Worm (Caenorhabditis elegans) whole organism, L4 larva: Measurements from ENCODE around the gene F46F5.15.

Source experiments
- F10B5.3 ChIP-seq: sonication (generic microtip); optimal IDR thresholded peaks from 2 replicates; lab custom pipeline; 2016; ENCODE audit warnings: mild to moderate bottlenecking, missing genetic modification characterization, missing compliant biosample characterization
- R02D3.7 ChIP-seq: fragments of 150-350 bp; sonication (generic microtip); optimal IDR thresholded peaks from 3 replicates; lab custom pipeline; 2014; ENCODE audit warnings: missing biosample characterization, missing genetic modification characterization
- Y105C5A.15 ChIP-seq: fragments of 200-800 bp; sonication (Bioruptor generic); IDR thresholded peaks from 2 replicates; pipeline ENCODE4 v1.3.6; 2022; ENCODE audit warnings: missing genetic modification characterization, missing compliant biosample characterization
- Y5F2A.4 ChIP-seq: fragments of 200-800 bp; sonication (Bioruptor generic); optimal IDR thresholded peaks from 2 replicates; lab custom pipeline; 2018; ENCODE audit warnings: mild to moderate bottlenecking, missing genetic modification characterization, missing compliant biosample characterization
- ZK546.5 ChIP-seq, 2 experiments: sonication (generic microtip); optimal IDR thresholded peaks; 2 replicates each; lab custom pipeline; 2017; ENCODE audit warnings: missing biosample characterization in 2 of 2, missing genetic modification characterization in 2 of 2
- aha-1 ChIP-seq: fragments of 150-350 bp; peaks from one replicate; lab custom pipeline; 2014; ENCODE audit warnings: missing biosample characterization, missing genetic modification characterization
- aly-2 ChIP-seq: sonication (generic microtip); optimal IDR thresholded peaks from 2 replicates; lab custom pipeline; 2018; ENCODE audit warnings: missing biosample characterization, missing genetic modification characterization
- ama-1 ChIP-seq: fragments of 150-350 bp; optimal IDR thresholded peaks from 2 replicates; lab custom pipeline; 2014; ENCODE audit warnings: inconsistent platforms, mixed read lengths
- ceh-32 ChIP-seq: sonication (generic microtip); optimal IDR thresholded peaks from 2 replicates; lab custom pipeline; 2016; ENCODE audit warnings: mild to moderate bottlenecking, missing genetic modification characterization, missing compliant biosample characterization; ENCODE audit not compliant: poor library complexity
- ctbp-1 ChIP-seq: fragments of 200-800 bp; sonication (Bioruptor generic); IDR thresholded peaks from 2 replicates; pipeline ENCODE4 v1.3.6; 2022; ENCODE audit warnings: missing genetic modification reagents, missing genetic modification characterization, missing compliant biosample characterization
- daf-8 ChIP-seq: fragments of 200-800 bp; sonication (Bioruptor generic); IDR thresholded peaks from 2 replicates; pipeline ENCODE4 v1.3.6; 2022; ENCODE audit warnings: missing genetic modification characterization, missing compliant biosample characterization
- dve-1 ChIP-seq: sonication (generic microtip); optimal IDR thresholded peaks from 2 replicates; lab custom pipeline; 2017; ENCODE audit warnings: antibody characterized with exemption, mild to moderate bottlenecking, missing genetic modification characterization, missing compliant biosample characterization; ENCODE audit not compliant: insufficient read depth
- fos-1 ChIP-seq: fragments of 150-350 bp; optimal IDR thresholded peaks from 2 replicates; lab custom pipeline; 2014; ENCODE audit warnings: missing biosample characterization, missing genetic modification characterization
- hlh-30 ChIP-seq: sonication (generic microtip); optimal IDR thresholded peaks from 2 replicates; lab custom pipeline; 2017; ENCODE audit warnings: antibody characterized with exemption, mild to moderate bottlenecking, missing genetic modification characterization, missing compliant biosample characterization; ENCODE audit not compliant: insufficient read depth
- lim-7 ChIP-seq: fragments of 200-800 bp; sonication (Bioruptor generic); IDR thresholded peaks from 2 replicates; pipeline ENCODE4 v1.3.6; 2022; ENCODE audit warnings: missing genetic modification characterization, missing compliant biosample characterization
- lin-1 ChIP-seq: fragments of 200-800 bp; sonication (Bioruptor generic); IDR thresholded peaks from 2 replicates; pipeline ENCODE4 v1.3.6; 2022; ENCODE audit warnings: missing genetic modification reagents, missing genetic modification characterization, missing compliant biosample characterization
- lin-15B ChIP-seq: fragments of 150-350 bp; sonication (generic microtip); optimal IDR thresholded peaks from 3 replicates; lab custom pipeline; 2014; ENCODE audit warnings: missing biosample characterization, missing genetic modification characterization
- lin-38 ChIP-seq: fragments of 200-800 bp; sonication (Bioruptor generic); IDR thresholded peaks from 2 replicates; pipeline ENCODE4 v1.3.6; 2022; ENCODE audit warnings: missing genetic modification reagents, missing genetic modification characterization, missing compliant biosample characterization
- lir-3 ChIP-seq: sonication (generic microtip); optimal IDR thresholded peaks from 2 replicates; lab custom pipeline; 2016; ENCODE audit warnings: mild to moderate bottlenecking, missing genetic modification characterization, missing compliant biosample characterization
- mdt-29 ChIP-seq: fragments of 200-800 bp; sonication (Bioruptor generic); IDR thresholded peaks from 2 replicates; pipeline ENCODE4 v1.3.6; 2022; ENCODE audit warnings: missing genetic modification reagents, missing genetic modification characterization, missing compliant biosample characterization
- mes-2 ChIP-seq: sonication (generic microtip); optimal IDR thresholded peaks from 2 replicates; lab custom pipeline; 2016; ENCODE audit warnings: missing genotype, mild to moderate bottlenecking, missing genetic modification characterization, missing compliant biosample characterization; ENCODE audit not compliant: poor library complexity, severe bottlenecking
- mxl-3 ChIP-seq: fragments of 200-800 bp; sonication (Bioruptor generic); optimal IDR thresholded peaks from 2 replicates; lab custom pipeline; 2018; ENCODE audit warnings: mild to moderate bottlenecking, missing genetic modification characterization, missing compliant biosample characterization
- nhr-10 ChIP-seq: fragments of 150-350 bp; optimal IDR thresholded peaks from 2 replicates; lab custom pipeline; 2014; ENCODE audit warnings: missing biosample characterization, missing genetic modification characterization
- nhr-111 ChIP-seq: fragments of 200-800 bp; sonication (Bioruptor generic); optimal IDR thresholded peaks from 2 replicates; lab custom pipeline; 2018; ENCODE audit warnings: mild to moderate bottlenecking, missing genetic modification characterization, missing compliant biosample characterization
- nhr-237 ChIP-seq: sonication (generic microtip); optimal IDR thresholded peaks from 2 replicates; lab custom pipeline; 2017; ENCODE audit warnings: missing biosample characterization, missing genetic modification characterization
- nhr-25 ChIP-seq: sonication (generic microtip); optimal IDR thresholded peaks from 2 replicates; lab custom pipeline; 2017; ENCODE audit warnings: missing genetic modification characterization, mild to moderate bottlenecking, missing compliant biosample characterization, antibody characterized with exemption, moderate library complexity, borderline replicate concordance; ENCODE audit not compliant: insufficient read depth
- nhr-28 ChIP-seq: fragments of 150-350 bp; optimal IDR thresholded peaks from 2 replicates; lab custom pipeline; 2014; ENCODE audit warnings: missing biosample characterization, missing genetic modification characterization
- nhr-76 ChIP-seq: fragments of 150-350 bp; optimal IDR thresholded peaks from 2 replicates; lab custom pipeline; 2014; ENCODE audit warnings: missing biosample characterization, missing genetic modification characterization
- nhr-77 ChIP-seq: fragments of 150-350 bp; optimal IDR thresholded peaks from 2 replicates; lab custom pipeline; 2014; ENCODE audit warnings: missing biosample characterization, missing genetic modification characterization
- set-16 ChIP-seq: fragments of 200-800 bp; sonication (Bioruptor generic); IDR thresholded peaks from 2 replicates; pipeline ENCODE4 v1.3.6; 2022; ENCODE audit warnings: missing genetic modification reagents, missing genetic modification characterization, missing compliant biosample characterization
- snpc-1.2 ChIP-seq: fragments of 200-800 bp; sonication (Bioruptor generic); IDR thresholded peaks from 2 replicates; pipeline ENCODE4 v1.3.6; 2022; ENCODE audit warnings: missing genetic modification reagents, missing genetic modification characterization, missing compliant biosample characterization
- snpc-4 ChIP-seq: fragments of 150-350 bp; optimal IDR thresholded peaks from 2 replicates; lab custom pipeline; 2014; ENCODE audit warnings: missing biosample characterization, missing genetic modification characterization
- spr-1 ChIP-seq: sonication (generic microtip); optimal IDR thresholded peaks from 2 replicates; lab custom pipeline; 2016; ENCODE audit warnings: mild to moderate bottlenecking, missing genetic modification characterization, missing compliant biosample characterization
- tag-97 ChIP-seq: fragments of 200-800 bp; sonication (Bioruptor generic); IDR thresholded peaks from 2 replicates; pipeline ENCODE4 v1.3.6; 2022; ENCODE audit warnings: missing genetic modification characterization, missing compliant biosample characterization
- tra-1 ChIP-seq: fragments of 200-800 bp; sonication (Bioruptor generic); IDR thresholded peaks from 2 replicates; pipeline ENCODE4 v1.3.6; 2022; ENCODE audit warnings: missing genetic modification reagents, missing genetic modification characterization, missing compliant biosample characterization
- vab-7 ChIP-seq: fragments of 200-800 bp; sonication (Bioruptor generic); IDR thresholded peaks from 2 replicates; pipeline ENCODE4 v1.3.6; 2022; ENCODE audit warnings: missing genetic modification reagents, missing genetic modification characterization, missing compliant biosample characterization
- zag-1 ChIP-seq: fragments of 150-350 bp; optimal IDR thresholded peaks from 2 replicates; lab custom pipeline; 2014; ENCODE audit warnings: missing biosample characterization, missing genetic modification characterization
- zfp-2 ChIP-seq: sonication (generic microtip); optimal IDR thresholded peaks from 2 replicates; lab custom pipeline; 2016; ENCODE audit warnings: mild to moderate bottlenecking, missing genetic modification characterization, missing compliant biosample characterization
- ztf-7 ChIP-seq: fragments of 150-350 bp; optimal IDR thresholded peaks from 2 replicates; lab custom pipeline; 2014; ENCODE audit warnings: missing biosample characterization, missing genetic modification characterization

The F46F5.15 gene

DNA sequence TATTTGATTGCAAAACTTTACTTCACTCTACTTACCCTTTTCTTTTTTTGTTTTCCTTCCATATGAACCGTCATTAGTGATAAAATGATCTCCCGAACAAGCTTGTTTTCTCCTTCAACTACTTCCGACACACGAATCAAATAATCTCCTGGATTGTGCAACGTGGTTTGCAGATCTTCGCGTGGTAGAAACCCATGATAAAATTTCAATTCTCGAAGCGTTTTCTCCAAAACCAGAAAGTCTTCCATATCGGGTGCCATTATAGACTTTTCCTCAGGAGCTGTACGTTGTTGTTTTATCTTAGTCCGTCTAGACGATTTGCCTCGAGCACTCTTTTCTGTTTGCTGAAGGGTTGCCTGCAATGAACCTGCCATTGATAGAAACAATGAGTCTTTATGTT is 9.2 kb downstream of the F46F5.15 start:
- TF ChIP-seq F10B5.3 (tag; lab: Kevin White, UChicago) = no peak
- TF ChIP-seq hlh-30 (tag; lab: Kevin White, UChicago) = no peak
- TF ChIP-seq snpc-1.2 (GFP tag; lab: Robert Waterston, UW) = no peak
- no peak for TF ChIP-seq mdt-29 (GFP tag; lab: Robert Waterston, UW)
- no peak for TF ChIP-seq lin-1 (GFP tag; lab: Robert Waterston, UW)
- TF ChIP-seq aha-1 (tag; lab: Kevin White, UChicago) = peak; percentile 91
- no peak for TF ChIP-seq lir-3 (tag; lab: Kevin White, UChicago)
- no peak for TF ChIP-seq dve-1

ce11 chrII:799700-800099 is 11.5 kb downstream of the F46F5.15 start, which contains the start of gene F46F5.14:
Gene F46F5.14 (plus strand): TSS chrII:800000.
- TF ChIP-seq ctbp-1 (GFP tag; lab: Robert Waterston, UW) (no peak), snpc-4 (tag; lab: Kevin White, UChicago) (no peak), nhr-25 (tag; lab: Kevin White, UChicago) (no peak), spr-1 (tag; lab: Kevin White, UChicago) (no peak), mes-2 (tag; lab: Kevin White, UChicago) (no peak), snpc-1.2 (GFP tag; lab: Robert Waterston, UW) (no peak), nhr-76 (no peak), lim-7 (no peak), ceh-32 (tag; lab: Kevin White, UChicago) (no peak), nhr-10 (no peak), set-16 (GFP tag; lab: Robert Waterston, UW) (no peak), lin-15B (tag; lab: Kevin White, UChicago) (no peak), R02D3.7 (tag; lab: Kevin White, UChicago) (no peak), Y105C5A.15 (GFP tag; lab: Robert Waterston, UW) (no peak), nhr-28 (no peak), mxl-3 (no peak), lin-38 (GFP tag; lab: Robert Waterston, UW) (no peak), tra-1 (GFP tag; lab: Robert Waterston, UW) (no peak), vab-7 (GFP tag; lab: Robert Waterston, UW) (no peak), Y5F2A.4 (GFP tag; lab: Kevin White, UChicago) (no peak)

- TF ChIP-seq nhr-111 (GFP tag; lab: Kevin White, UChicago) = no peak
- TF ChIP-seq ztf-7 (tag; lab: Kevin White, UChicago) = no peak
- TF ChIP-seq ama-1 (lab: Kevin White, UChicago) = no peak
- no peak for TF ChIP-seq vab-7 (GFP tag; lab: Robert Waterston, UW)
- no peak for TF ChIP-seq fos-1
- TF ChIP-seq aly-2 (tag; lab: Kevin White, UChicago) = no peak
- TF ChIP-seq nhr-77 = no peak
- no peak for TF ChIP-seq F10B5.3 (tag; lab: Kevin White, UChicago)
- no peak for TF ChIP-seq ZK546.5 (tag; optimal IDR thresholded peaks at IDR 0.05; lab: Kevin White, UChicago)
- TF ChIP-seq dve-1 = no peak
- no peak for TF ChIP-seq tag-97 (GFP tag; lab: Robert Waterston, UW)
- TF ChIP-seq daf-8 (GFP tag; lab: Robert Waterston, UW) = no peak
- TF ChIP-seq lin-15B (tag; lab: Kevin White, UChicago) = no peak
- no peak for TF ChIP-seq zag-1 (tag; lab: Kevin White, UChicago)
- TF ChIP-seq nhr-237 = no peak
- TF ChIP-seq Y5F2A.4 (GFP tag; lab: Kevin White, UChicago) = no peak
- TF ChIP-seq mxl-3 = no peak
- no peak for TF ChIP-seq R02D3.7 (tag; lab: Kevin White, UChicago)
- no peak for TF ChIP-seq zfp-2 (tag; lab: Kevin White, UChicago)
- TF ChIP-seq, all 104 proteins: peak for 0
These were observed 14.8 kb downstream of the F46F5.15 start, which contains the start of gene F46F5.13 for ce11 chrII:803009-803408. Gene F46F5.13 (plus strand): TSS chrII:803309.
